Worm (Caenorhabditis elegans) whole organism, early embryonic: ENCODE measurements around the gene taf-7.1.

ENCODE experiments used
- B0310.2 ChIP-seq: sonication (generic microtip); optimal IDR thresholded peaks from 2 replicates; lab custom pipeline; 2016; ENCODE audit warnings: mild to moderate bottlenecking, missing genetic modification characterization, missing compliant biosample characterization
- aly-1 ChIP-seq: sonication (generic microtip); optimal IDR thresholded peaks from 2 replicates; lab custom pipeline; 2016; ENCODE audit warnings: missing genetic modification characterization, missing compliant biosample characterization
- ama-1 ChIP-seq: fragments of 150-350 bp; optimal IDR thresholded peaks from 2 replicates; lab custom pipeline; 2014
- flt-1 ChIP-seq: fragments of 200-800 bp; sonication (Bioruptor generic); IDR thresholded peaks from 2 replicates; pipeline ENCODE4 v1.3.6; 2022; ENCODE audit warnings: missing genetic modification characterization, missing compliant biosample characterization
- hmbx-1 ChIP-seq: sonication (generic microtip); optimal IDR thresholded peaks from 2 replicates; lab custom pipeline; 2016; ENCODE audit warnings: mild to moderate bottlenecking, missing genetic modification characterization, missing compliant biosample characterization
- tbx-37 ChIP-seq: fragments of 200-800 bp; sonication (Bioruptor generic); conservative IDR thresholded peaks from 2 replicates; pipeline ENCODE4 v1.3.6; 2022; ENCODE audit warnings: missing genetic modification reagents, missing genetic modification characterization, missing compliant biosample characterization
- tra-4 ChIP-seq: sonication (generic microtip); optimal IDR thresholded peaks from 2 replicates; lab custom pipeline; 2017; ENCODE audit warnings: missing genetic modification characterization, missing compliant biosample characterization

DNA sequence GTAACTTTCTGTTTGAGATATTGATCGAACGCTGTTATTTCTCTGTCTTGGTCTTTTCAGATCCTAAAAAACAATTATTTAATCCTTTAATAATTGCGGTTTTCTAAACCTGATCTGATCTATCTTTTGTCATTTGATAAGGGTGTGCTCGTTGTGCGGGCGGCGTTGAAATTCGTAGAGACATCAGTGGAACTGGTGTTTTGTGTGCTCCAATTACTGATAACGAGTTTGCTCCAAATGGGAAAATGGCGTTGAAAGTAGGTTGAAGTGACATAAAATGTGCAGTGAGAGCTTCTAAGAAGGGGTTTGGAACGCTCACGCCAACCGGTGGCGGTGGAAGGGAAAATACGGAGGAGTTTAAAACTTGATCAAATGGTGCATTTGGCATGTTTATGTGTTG is 17.2 kb upstream of the taf-7.1 start:
- TF ChIP-seq tra-4: no peak
- TF ChIP-seq ama-1: no peak
- no peak for TF ChIP-seq flt-1 (GFP tag; lab: Robert Waterston, UW)
- TF ChIP-seq tbx-37 (GFP tag; lab: Robert Waterston, UW): no peak
- no peak for TF ChIP-seq B0310.2 (tag; lab: Kevin White, UChicago)
- no peak for TF ChIP-seq hmbx-1 (tag; lab: Kevin White, UChicago)
- TF ChIP-seq aly-1 (tag; lab: Kevin White, UChicago): no peak
